Fruit fly (Drosophila melanogaster): ENCODE results near the gene Best1.

The Best1 gene

DNA sequence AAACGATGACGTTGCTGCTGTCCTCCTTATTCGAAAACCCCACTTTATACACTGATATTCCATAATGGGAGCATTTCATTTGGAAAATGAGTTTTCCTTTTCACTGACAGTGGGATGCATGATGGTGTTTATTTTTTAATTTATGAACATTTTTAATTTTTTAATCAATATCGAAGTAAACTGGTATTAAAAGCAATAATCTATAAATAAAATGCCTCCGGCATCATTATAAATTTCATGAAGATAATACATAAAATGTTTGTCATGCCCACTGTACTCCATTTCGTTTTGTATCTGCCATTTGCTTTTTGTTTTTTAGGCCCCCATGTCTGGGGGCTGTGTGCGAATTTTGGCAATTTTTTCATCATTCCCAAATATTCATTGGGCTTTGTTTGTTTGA lies 40.2 kb downstream of the Best1 start (continued):
- TF ChIP-seq Neu2 (GFP tag; optimal IDR thresholded peaks at IDR 0.05; ENCODE audit: borderline replicate concordance) (no peak), esg (GFP tag; conservative IDR thresholded peaks at IDR 0.05) (peak; percentile 72), CG16779 (GFP tag; IDR thresholded peaks at IDR 0.05) (no peak), CG4424 (GFP tag; optimal IDR thresholded peaks at IDR 0.05) (peak; percentile 46), Hmr (GFP tag; optimal IDR thresholded peaks at IDR 0.05) (peak; percentile 76), CG4730 (GFP tag; IDR thresholded peaks at IDR 0.05) (peak; percentile 36; the same call in 1 of the 2 replicates), CG4282 (GFP tag; optimal IDR thresholded peaks at IDR 0.05) (no peak), hkb (optimal IDR thresholded peaks at IDR 0.05) (no peak), hkb (GFP tag; IDR thresholded peaks at IDR 0.05) (peak; percentile 78), Hr3 (GFP tag; optimal IDR thresholded peaks at IDR 0.05) (peak; percentile 20), tx (GFP tag; optimal IDR thresholded peaks at IDR 0.05) (no peak), CG1832 (GFP tag; optimal IDR thresholded peaks at IDR 0.05) (no peak), E2f1 (GFP tag; IDR thresholded peaks at IDR 0.05) (peak; percentile 65), CG9817 (tag; optimal IDR thresholded peaks at IDR 0.05) (peak; percentile 66), CG8089 (GFP tag; optimal IDR thresholded peaks at IDR 0.05) (no peak), amos (GFP tag; IDR thresholded peaks at IDR 0.05; ENCODE audit: partially characterized antibody) (no peak), Hey (tag; optimal IDR thresholded peaks at IDR 0.05) (no peak), ato (GFP tag; IDR thresholded peaks at IDR 0.05; ENCODE audit: partially characterized antibody) (no peak), sisA (GFP tag; IDR thresholded peaks at IDR 0.05) (peak; percentile 58), CTCF (GFP tag; optimal IDR thresholded peaks at IDR 0.05) (no peak), wor (GFP tag; IDR thresholded peaks at IDR 0.05) (0 out of 2 replicates have a peak, but pooled peaks have one; percentile 26), CG31441 (GFP tag; IDR thresholded peaks at IDR 0.05) (peak; percentile 64), Hr39 (optimal IDR thresholded peaks at IDR 0.05) (no peak), Mes4 (GFP tag; optimal IDR thresholded peaks at IDR 0.05) (no peak), CG1647 (GFP tag; optimal IDR thresholded peaks at IDR 0.05) (no peak), Eip74EF (GFP tag; optimal IDR thresholded peaks at IDR 0.05) (peak in 1 of 2 experiments; percentile 9), cg (GFP tag; optimal IDR thresholded peaks at IDR 0.05) (no peak), br (optimal IDR thresholded peaks at IDR 0.05) (no peak), tna (GFP tag; IDR thresholded peaks at IDR 0.05; ENCODE audit: partially characterized antibody) (no peak), CG32532 (GFP tag; IDR thresholded peaks at IDR 0.05) (peak; percentile 82), inv (GFP tag; IDR thresholded peaks at IDR 0.05; ENCODE audit: partially characterized antibody) (no peak), H15 (GFP tag; IDR thresholded peaks at IDR 0.05) (peak; percentile 59; the same call in 1 of the 3 replicates), ATbp (GFP tag; optimal IDR thresholded peaks at IDR 0.05) (peak; percentile 30), CkIIα-i1 (GFP tag; IDR thresholded peaks at IDR 0.05) (no peak), tup (GFP tag; optimal IDR thresholded peaks at IDR 0.05) (no peak), YL-1 (GFP tag; optimal IDR thresholded peaks at IDR 0.05) (no peak), pb (GFP tag; optimal IDR thresholded peaks at IDR 0.05) (no peak), B-H1 (GFP tag; IDR thresholded peaks at IDR 0.05) (peak; percentile 38; the same call in 1 of the 3 replicates), CG8478 (optimal IDR thresholded peaks at IDR 0.05) (no peak), MBD-R2 (GFP tag; IDR thresholded peaks at IDR 0.05) (no peak; the same call in 1 of the 2 replicates), CG14014 (GFP tag; IDR thresholded peaks at IDR 0.05) (peak; percentile 71), fu2 (GFP tag; optimal IDR thresholded peaks at IDR 0.05) (no peak), eyg (GFP tag; optimal IDR thresholded peaks at IDR 0.05) (no peak), fd64A (GFP tag; optimal IDR thresholded peaks at IDR 0.05) (no peak), CG10431 (GFP tag; optimal IDR thresholded peaks at IDR 0.05) (no peak), CG15479 (GFP tag; optimal IDR thresholded peaks at IDR 0.05) (no peak), Hr78 (GFP tag; optimal IDR thresholded peaks at IDR 0.05) (no peak), mld (GFP tag; IDR thresholded peaks at IDR 0.05; ENCODE audit: partially characterized antibody) (no peak), h (optimal IDR thresholded peaks at IDR 0.05) (no peak), toy (GFP tag; IDR thresholded peaks at IDR 0.05) (no peak), CG32772 (GFP tag; IDR thresholded peaks at IDR 0.05) (peak; percentile 49), Sin3A (optimal IDR thresholded peaks at IDR 0.05) (no peak), Awh (GFP tag; IDR thresholded peaks at IDR 0.05) (peak; percentile 68; the same call in 1 of the 2 replicates), stc (GFP tag; IDR thresholded peaks at IDR 0.05) (peak; percentile 28; the same call in 1 of the 2 replicates)
